Fruit fly (Drosophila melanogaster) S2 (cell line): ENCODE results near the gene Naxd.
A peak's percentile ranks its signal among the peaks of the same experiment; 100 is the strongest.

Experiments used
- CG8478 ChIP-seq: fragments of >200 bp; optimal IDR thresholded peaks from 2 replicates; lab custom pipeline; 2018
- CTCF ChIP-seq, 2 experiments: fragments of >200 bp; optimal IDR thresholded peaks; 2 replicates each; lab custom pipeline; 2018

Gene Naxd

dm6 chr3L:19089120-19089519, 8.4 kb downstream of the Naxd start:
- TF ChIP-seq CG8478 (lab: Kevin White, UChicago) (no peak), CTCF (optimal IDR thresholded peaks at IDR 0.05; lab: Kevin White, UChicago) (no peak)

DNA sequence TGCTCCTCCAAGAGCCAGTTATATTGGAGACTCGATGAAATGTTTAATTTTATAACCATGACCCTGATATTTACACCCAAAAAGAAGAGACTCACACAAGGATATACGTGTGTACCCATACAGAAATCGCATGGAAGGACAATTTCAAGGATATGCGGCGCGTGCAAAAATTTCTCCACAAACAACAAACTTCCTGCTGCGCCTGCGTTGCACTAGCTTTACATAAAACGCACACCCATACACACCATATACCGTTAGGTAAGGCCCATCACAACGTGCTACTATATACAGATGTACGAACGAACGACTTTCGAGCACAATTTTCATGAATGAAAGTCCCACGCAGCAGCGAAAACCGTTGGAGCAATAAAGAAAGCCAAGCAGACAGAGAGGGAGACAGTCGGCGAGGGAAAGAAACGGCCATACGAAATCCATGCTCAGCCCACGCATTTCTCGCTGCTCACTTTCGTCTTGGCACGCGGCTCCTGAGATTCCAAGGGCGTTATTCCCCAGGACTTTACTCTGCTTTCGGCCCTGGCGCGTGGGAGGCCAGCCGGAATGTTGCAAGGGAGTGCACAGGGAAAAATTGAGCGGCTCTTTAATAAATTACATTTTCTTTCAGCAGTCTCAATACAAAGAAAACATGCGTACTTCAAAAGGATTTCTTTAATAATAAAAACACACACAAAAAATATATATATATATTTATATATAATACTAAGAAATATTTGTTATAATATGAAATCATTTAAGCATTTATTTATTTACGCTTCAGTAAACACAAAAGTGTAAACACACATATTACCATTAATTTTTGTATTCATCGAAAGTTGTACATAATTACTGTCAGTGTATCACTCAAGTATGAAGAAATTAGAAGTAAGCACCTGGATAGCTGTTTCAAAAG, 9.9 kb downstream of the Naxd start:
- TF ChIP-seq CG8478 (lab: Kevin White, UChicago) = no peak
- TF ChIP-seq CTCF (optimal IDR thresholded peaks at IDR 0.05; lab: Kevin White, UChicago) = no peak

DNA sequence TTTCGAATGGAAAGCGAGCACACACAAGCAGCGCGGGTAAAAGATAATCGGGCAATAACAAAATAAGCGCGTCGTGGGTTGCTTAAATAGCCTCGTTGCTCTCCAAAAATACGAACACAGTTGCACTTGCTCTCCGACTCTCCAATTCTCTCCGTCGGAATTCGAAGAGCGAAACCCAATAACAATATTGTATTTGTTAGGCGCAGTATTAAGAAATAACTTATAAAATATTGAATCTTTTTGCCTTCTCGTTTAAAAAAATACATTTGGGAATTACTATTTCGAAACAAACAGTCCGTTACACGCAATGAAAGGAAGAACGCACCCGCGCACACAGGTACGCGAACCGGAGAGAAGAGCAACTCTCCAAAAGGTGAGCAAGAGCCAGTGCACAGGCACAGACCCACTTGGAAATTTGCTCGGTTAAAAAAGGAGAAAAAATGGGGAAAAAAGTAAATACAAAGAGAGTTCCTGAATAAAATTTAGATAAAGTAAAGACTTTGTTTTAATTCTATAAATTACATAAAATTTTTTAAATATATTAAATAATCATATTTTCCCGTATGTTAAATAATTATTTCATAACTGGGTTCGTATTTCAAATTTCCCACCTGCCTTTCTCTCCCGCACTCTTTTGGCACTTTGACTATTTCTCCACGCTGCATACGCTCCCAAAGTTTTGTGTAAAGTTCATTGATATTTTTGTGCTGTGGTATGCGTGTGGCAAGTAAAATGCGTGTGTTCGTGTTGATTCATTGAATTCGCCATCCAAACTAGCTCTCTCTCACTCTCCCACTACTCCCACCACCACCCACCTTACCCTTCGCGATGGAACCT, 10.9 kb downstream of the Naxd start, which contains the start of gene Mkp3:
Gene Mkp3 (minus strand): TSS at position 63 of the 837 bp plus-strand sequence.
- TF ChIP-seq CTCF (optimal IDR thresholded peaks at IDR 0.05; lab: Kevin White, UChicago) (no peak), CG8478 (lab: Kevin White, UChicago) (no peak)

DNA sequence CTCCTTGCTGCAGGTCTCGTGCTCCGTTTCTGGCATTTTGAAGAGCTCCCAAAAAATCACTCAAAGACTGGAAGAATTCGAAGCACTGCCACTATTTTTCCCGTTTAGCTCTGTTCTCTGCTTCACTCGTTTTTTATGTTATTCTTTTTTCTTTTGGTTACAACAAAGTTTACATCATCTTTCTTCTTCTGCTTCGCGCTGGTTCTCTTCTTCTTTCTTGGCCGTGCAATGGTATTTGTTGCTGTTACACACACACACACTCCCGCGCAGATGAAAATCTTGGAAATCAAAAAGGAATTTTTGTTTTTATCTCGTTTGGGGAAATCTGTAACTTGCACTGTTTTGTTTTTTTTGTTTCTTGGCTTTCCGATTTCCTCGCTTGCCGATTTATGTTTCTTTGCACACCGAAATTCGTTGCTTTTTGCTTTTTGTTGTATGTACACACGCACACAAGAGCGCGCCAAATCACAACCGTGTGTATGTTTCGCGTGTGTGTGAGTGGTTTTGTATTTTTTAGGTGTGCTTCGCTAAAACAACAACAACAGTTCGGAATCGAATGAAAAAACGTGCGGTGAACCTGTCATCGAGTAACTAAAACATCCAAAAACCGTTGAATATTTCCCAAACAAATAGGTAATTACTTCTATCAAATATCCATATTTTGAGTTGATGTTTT, 11.7 kb downstream of the Naxd start:
- TF ChIP-seq CG8478 (lab: Kevin White, UChicago) = no peak
- TF ChIP-seq CTCF (optimal IDR thresholded peaks at IDR 0.05; lab: Kevin White, UChicago) = no peak

DNA sequence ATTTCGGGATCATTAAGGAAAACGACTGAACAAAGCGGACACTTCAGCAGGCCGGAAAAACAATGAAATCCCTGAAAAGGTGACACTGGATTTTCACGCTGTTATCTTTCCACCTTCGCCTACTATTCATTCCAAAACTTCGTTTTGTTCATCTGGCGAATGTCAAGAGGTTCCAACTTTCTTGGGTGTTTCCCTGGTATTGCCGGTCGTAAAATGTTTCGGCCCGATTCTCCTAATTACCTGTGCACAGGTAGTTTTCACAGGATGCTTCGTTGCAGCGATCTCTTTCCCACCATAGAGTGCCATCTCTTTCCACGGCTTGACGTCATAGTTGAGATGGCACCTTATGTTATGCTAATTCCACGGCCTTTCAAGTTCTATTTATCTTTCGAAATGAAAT, 14.4 kb downstream of the Naxd start:
- TF ChIP-seq CTCF (optimal IDR thresholded peaks at IDR 0.05; lab: Kevin White, UChicago) = no peak
- TF ChIP-seq CG8478 (lab: Kevin White, UChicago) = no peak

DNA sequence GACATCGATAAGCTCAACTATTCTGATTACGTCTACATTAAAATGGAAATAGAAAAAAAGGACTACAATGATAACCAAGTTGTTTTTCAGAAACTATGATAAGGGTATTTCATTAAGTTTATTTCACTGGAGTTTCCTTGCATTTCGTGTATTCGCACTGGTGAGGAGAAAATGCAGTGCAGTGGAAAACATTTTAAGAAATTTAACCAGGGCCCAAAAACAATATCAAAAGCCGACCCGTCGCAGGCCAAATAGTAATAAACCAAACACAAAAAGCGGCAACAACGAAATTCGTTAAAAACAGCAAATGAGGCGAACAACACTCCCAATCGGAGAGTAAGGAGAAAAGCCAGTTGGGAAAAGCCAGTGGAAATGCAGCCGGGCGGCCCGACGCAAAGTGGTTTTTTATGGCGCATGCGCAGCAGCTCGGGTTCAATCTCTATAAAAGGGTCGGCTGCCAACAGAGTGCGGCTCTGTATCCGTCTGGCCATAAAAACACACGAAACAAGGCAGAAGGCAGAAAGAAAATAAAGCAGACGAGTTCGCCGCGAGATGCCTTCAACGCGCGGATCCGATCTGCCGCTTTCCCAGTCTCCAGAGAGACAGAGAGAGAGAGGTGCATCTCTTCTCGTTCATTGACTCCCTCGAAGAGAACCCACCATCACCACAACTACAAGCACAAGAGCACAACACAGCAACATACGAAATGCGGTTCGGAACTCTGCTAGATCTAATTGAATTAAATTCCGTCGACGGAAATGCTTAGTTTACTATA, 16.4 kb downstream of the Naxd start:
- TF ChIP-seq CG8478 (lab: Kevin White, UChicago) = no peak
- peak in 1 of 2 experiments; percentile 33 for TF ChIP-seq CTCF (optimal IDR thresholded peaks at IDR 0.05; lab: Kevin White, UChicago)

- no peak for TF ChIP-seq CTCF (optimal IDR thresholded peaks at IDR 0.05; lab: Kevin White, UChicago)
- no peak for TF ChIP-seq CG8478 (lab: Kevin White, UChicago)
Observed at dm6 chr3L:19079798-19080691, 17.5 kb downstream of the Naxd start.

- TF ChIP-seq CG8478 (lab: Kevin White, UChicago) = no peak
- no peak for TF ChIP-seq CTCF (optimal IDR thresholded peaks at IDR 0.05; lab: Kevin White, UChicago)
Observed at dm6 chr3L:19079067-19079466, 18.4 kb downstream of the Naxd start.

DNA sequence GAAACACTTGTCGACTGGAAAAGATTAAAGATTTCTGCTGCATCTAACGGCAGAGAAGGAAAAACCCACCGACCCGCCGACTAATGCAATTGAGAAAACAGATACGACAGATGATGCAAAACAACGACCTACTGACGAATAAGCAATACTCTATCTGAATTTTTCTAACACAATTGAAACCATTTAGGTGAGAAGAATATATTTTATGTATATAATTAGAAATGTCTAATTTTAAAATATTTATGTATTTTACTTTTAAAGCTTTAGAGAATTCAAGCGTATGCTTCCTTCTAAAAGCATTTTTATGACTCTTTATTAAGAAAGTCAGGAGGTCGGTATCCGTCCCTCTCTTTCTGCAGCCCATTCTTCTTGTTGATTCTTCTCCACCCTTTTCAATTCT, 19.1 kb downstream of the Naxd start:
- TF ChIP-seq CTCF (optimal IDR thresholded peaks at IDR 0.05; lab: Kevin White, UChicago) (no peak), CG8478 (lab: Kevin White, UChicago) (no peak)

dm6 chr3L:19075976-19076375, 21.5 kb downstream of the Naxd start:
- TF ChIP-seq CTCF (optimal IDR thresholded peaks at IDR 0.05; lab: Kevin White, UChicago) = no peak
- TF ChIP-seq CG8478 (lab: Kevin White, UChicago) = no peak

DNA sequence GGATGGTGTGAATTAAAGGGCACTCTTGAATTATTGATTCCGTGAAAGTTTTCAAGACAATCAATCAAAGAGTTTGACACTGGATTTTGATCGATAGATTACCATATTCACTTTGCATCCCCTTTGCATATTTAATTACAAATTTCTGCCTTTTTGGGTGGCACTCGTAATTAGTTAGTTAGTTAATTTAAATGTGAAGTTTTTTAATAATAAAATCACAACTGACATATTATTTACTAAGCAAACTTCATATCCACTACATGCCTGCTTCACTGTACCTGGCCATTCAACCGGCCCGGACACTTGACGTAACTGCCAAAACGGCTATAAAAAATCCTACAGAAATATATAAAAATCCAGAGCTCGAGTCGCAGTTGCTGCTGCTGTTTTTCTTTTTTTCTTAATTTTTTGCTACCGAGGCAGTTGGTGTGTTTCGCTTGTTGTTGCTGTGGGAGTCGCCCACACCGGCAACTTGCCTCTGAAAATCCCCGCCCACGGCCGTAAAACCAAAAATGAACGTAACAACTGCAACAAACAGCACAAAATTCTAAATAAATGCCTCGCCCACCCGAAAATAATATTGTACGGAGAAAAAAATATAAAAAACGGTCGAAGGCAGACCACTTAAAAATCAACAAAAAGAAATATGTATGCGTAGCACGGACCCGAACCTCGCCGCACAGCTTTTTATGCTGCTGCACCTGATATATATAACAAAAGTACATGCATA, 22.7 kb downstream of the Naxd start:
- TF ChIP-seq CTCF (optimal IDR thresholded peaks at IDR 0.05; lab: Kevin White, UChicago) (no peak), CG8478 (lab: Kevin White, UChicago) (no peak)

- TF ChIP-seq CTCF (optimal IDR thresholded peaks at IDR 0.05; lab: Kevin White, UChicago) (no peak), CG8478 (lab: Kevin White, UChicago) (no peak)
Observed at dm6 chr3L:19073909-19074239, 23.6 kb downstream of the Naxd start.
